Worm (Caenorhabditis elegans): ENCODE measurements around the gene R07E4.3.

DNA sequence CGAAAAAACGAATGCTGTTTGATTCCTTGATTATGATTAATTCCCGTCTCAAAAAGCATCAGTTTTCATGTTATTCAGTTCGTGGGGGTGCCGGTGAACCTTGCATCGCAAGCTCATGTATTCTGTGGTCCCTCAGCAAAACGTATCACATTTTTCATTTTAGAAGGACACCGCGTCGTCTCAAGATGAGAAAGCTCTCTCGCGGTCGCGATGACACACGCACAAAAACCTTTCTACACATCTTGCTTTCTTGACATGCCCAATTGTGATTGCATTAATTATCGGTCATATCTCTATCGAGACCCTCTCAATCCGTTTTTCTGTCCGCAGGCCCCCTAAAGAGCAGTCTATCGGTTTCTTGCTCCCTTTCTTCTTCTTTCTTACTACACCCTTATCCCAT, 2.9 kb downstream of the R07E4.3 start:
- no peak for TF ChIP-seq ama-1 (optimal IDR thresholded peaks at IDR 0.05)
- no peak for TF ChIP-seq tra-4 (tag; optimal IDR thresholded peaks at IDR 0.05)
- TF ChIP-seq ets-7 (tag; optimal IDR thresholded peaks at IDR 0.05) = no peak
- no peak for TF ChIP-seq sea-1 (GFP tag; conservative IDR thresholded peaks at IDR 0.05)
- no peak for TF ChIP-seq ceh-13 (GFP tag; optimal IDR thresholded peaks at IDR 0.05)
- no peak for TF ChIP-seq F13C5.2 (tag; optimal IDR thresholded peaks at IDR 0.05)
- no peak for TF ChIP-seq tbx-37 (GFP tag; conservative IDR thresholded peaks at IDR 0.05)
- TF ChIP-seq hmg-4 (GFP tag; optimal IDR thresholded peaks at IDR 0.05) = no peak
- TF ChIP-seq pes-1 (GFP tag; IDR thresholded peaks at IDR 0.05) = no peak
- no peak for TF ChIP-seq aly-1 (tag; optimal IDR thresholded peaks at IDR 0.05)
- TF ChIP-seq scrt-1 (GFP tag; IDR thresholded peaks at IDR 0.05) = no peak
- TF ChIP-seq ceh-36 (tag; optimal IDR thresholded peaks at IDR 0.05) = no peak
- no peak for TF ChIP-seq flt-1 (GFP tag; IDR thresholded peaks at IDR 0.05)
- TF ChIP-seq B0310.2 (tag; optimal IDR thresholded peaks at IDR 0.05) = no peak

All from whole organism, early embryonic.